Fruit fly (Drosophila melanogaster) whole organism, embryonic: ENCODE data around the gene Ent3.

Source experiments
- CG10267 ChIP-seq: fragments of 200-800 bp; sonication (Bioruptor generic); optimal IDR thresholded peaks from 2 replicates; lab custom pipeline; 2018; ENCODE audit warnings: missing biosample characterization, mild to moderate bottlenecking, missing genetic modification characterization, moderate library complexity
- CG10462 ChIP-seq: fragments of 200-800 bp; sonication (Bioruptor generic); optimal IDR thresholded peaks from 2 replicates; lab custom pipeline; 2016; ENCODE audit warnings: missing biosample characterization, missing genetic modification characterization
- CG11247 ChIP-seq: fragments of 200-800 bp; sonication (Bioruptor generic); IDR thresholded peaks from 2 replicates; pipeline ENCODE4 v1.3.6; 2022; ENCODE audit warnings: missing biosample characterization, missing genetic modification characterization
- CG12391 ChIP-seq: fragments of 200-800 bp; sonication (Bioruptor generic); optimal IDR thresholded peaks from 3 replicates; lab custom pipeline; 2018; ENCODE audit warnings: missing biosample characterization, mild to moderate bottlenecking, missing genetic modification characterization, moderate library complexity
- CG15269 ChIP-seq: fragments of 200-800 bp; sonication (Bioruptor generic); optimal IDR thresholded peaks from 2 replicates; lab custom pipeline; 2018; ENCODE audit warnings: missing biosample characterization, mild to moderate bottlenecking, missing genetic modification characterization, moderate library complexity
- CG15601 ChIP-seq: fragments of 200-800 bp; sonication (Bioruptor generic); optimal IDR thresholded peaks from 3 replicates; lab custom pipeline; 2019; ENCODE audit warnings: missing biosample characterization, mild to moderate bottlenecking, missing genetic modification characterization, moderate library complexity
- CG16813 ChIP-seq: fragments of 200-800 bp; sonication (Bioruptor generic); IDR thresholded peaks from 3 replicates; pipeline ENCODE4 v1.3.6; 2022; ENCODE audit warnings: missing biosample characterization, missing genetic modification characterization; ENCODE audit not compliant: partially characterized antibody
- CG17186 ChIP-seq: fragments of 200-800 bp; sonication (Bioruptor generic); optimal IDR thresholded peaks from 3 replicates; lab custom pipeline; 2017; ENCODE audit warnings: missing biosample characterization, missing genetic modification reagents, missing genetic modification characterization
- CG17612 ChIP-seq: fragments of 200-800 bp; sonication (Bioruptor generic); IDR thresholded peaks from 2 replicates; pipeline ENCODE4 v1.3.6; 2022; ENCODE audit warnings: missing biosample characterization, missing genetic modification characterization
- CG1792 ChIP-seq: fragments of 200-800 bp; sonication (Bioruptor generic); optimal IDR thresholded peaks from 2 replicates; lab custom pipeline; 2016; ENCODE audit warnings: missing biosample characterization, missing genetic modification characterization
- CG18619 ChIP-seq: fragments of 200-800 bp; sonication (Bioruptor generic); optimal IDR thresholded peaks from 3 replicates; lab custom pipeline; 2017; ENCODE audit warnings: missing biosample characterization, mild to moderate bottlenecking, missing genetic modification characterization
- CG2678 ChIP-seq: fragments of 200-800 bp; sonication (Bioruptor generic); optimal IDR thresholded peaks from 3 replicates; lab custom pipeline; 2019; ENCODE audit warnings: missing biosample characterization, mild to moderate bottlenecking, missing genetic modification characterization, moderate library complexity
- CG34376 ChIP-seq: fragments of 200-800 bp; sonication (Bioruptor generic); optimal IDR thresholded peaks from 2 replicates; lab custom pipeline; 2018; ENCODE audit warnings: missing biosample characterization, mild to moderate bottlenecking, missing genetic modification characterization
- CG4360 ChIP-seq: fragments of 200-800 bp; sonication (Bioruptor generic); IDR thresholded peaks from 2 replicates; pipeline ENCODE4 v1.3.6; 2022; ENCODE audit warnings: missing biosample characterization, missing genetic modification characterization
- CG6791 ChIP-seq: fragments of 200-800 bp; sonication (Bioruptor generic); IDR thresholded peaks from 3 replicates; pipeline ENCODE4 v1.3.6; 2022; ENCODE audit warnings: missing biosample characterization, missing genetic modification characterization; ENCODE audit not compliant: partially characterized antibody
- CG6813 ChIP-seq: fragments of 200-800 bp; sonication (Bioruptor generic); optimal IDR thresholded peaks from 2 replicates; lab custom pipeline; 2017; ENCODE audit warnings: missing biosample characterization, missing genetic modification characterization, mild to moderate bottlenecking, moderate library complexity, missing genetic modification reagents
- CG8281 ChIP-seq: fragments of 200-800 bp; sonication (Bioruptor generic); optimal IDR thresholded peaks from 2 replicates; lab custom pipeline; 2018; ENCODE audit warnings: missing biosample characterization, mild to moderate bottlenecking, missing genetic modification characterization, moderate library complexity
- CG9876 ChIP-seq: fragments of 200-800 bp; sonication (Bioruptor generic); optimal IDR thresholded peaks from 2 replicates; lab custom pipeline; 2016; ENCODE audit warnings: missing biosample characterization, missing genetic modification characterization
- Doc2 ChIP-seq: fragments of 200-800 bp; sonication (Bioruptor generic); IDR thresholded peaks from 2 replicates; pipeline ENCODE4 v1.3.6; 2022; ENCODE audit warnings: missing biosample characterization, missing genetic modification characterization
- Gsc ChIP-seq: fragments of 200-800 bp; sonication (Bioruptor generic); IDR thresholded peaks from 2 replicates; pipeline ENCODE4 v1.3.6; 2022; ENCODE audit warnings: missing biosample characterization, missing genetic modification characterization
- HLH3B ChIP-seq: fragments of 200-800 bp; sonication (Bioruptor generic); IDR thresholded peaks from 2 replicates; pipeline ENCODE4 v1.3.6; 2022; ENCODE audit warnings: missing biosample characterization, missing genetic modification characterization
- HLH54F ChIP-seq: fragments of 200-800 bp; sonication (Bioruptor generic); optimal IDR thresholded peaks from 3 replicates; lab custom pipeline; 2016; ENCODE audit warnings: missing biosample characterization, missing genetic modification characterization
- Hey ChIP-seq: fragments of 200-800 bp; sonication (Bioruptor generic); optimal IDR thresholded peaks from 3 replicates; lab custom pipeline; 2018; ENCODE audit warnings: missing biosample characterization, mild to moderate bottlenecking, missing genetic modification characterization
- Hr3 ChIP-seq: fragments of 200-800 bp; sonication (Bioruptor generic); optimal IDR thresholded peaks from 3 replicates; lab custom pipeline; 2016; ENCODE audit warnings: missing biosample characterization, missing genetic modification characterization
- Lpt ChIP-seq: fragments of >200 bp; optimal IDR thresholded peaks from 2 replicates; lab custom pipeline; 2018; ENCODE audit warnings: missing biosample characterization, missing genetic modification characterization
- Med ChIP-seq: fragments of 200-800 bp; sonication (Bioruptor generic); peaks from one replicate; lab custom pipeline; 2016; ENCODE audit warnings: missing biosample characterization, missing genetic modification characterization, mild to moderate bottlenecking, inconsistent platforms, moderate library complexity
- Meics ChIP-seq: fragments of 200-800 bp; sonication (Bioruptor generic); optimal IDR thresholded peaks from 2 replicates; lab custom pipeline; 2017; ENCODE audit warnings: missing biosample characterization, mild to moderate bottlenecking, missing genetic modification characterization
- Mes4 ChIP-seq: fragments of 200-800 bp; sonication (Bioruptor generic); optimal IDR thresholded peaks from 2 replicates; lab custom pipeline; 2016; ENCODE audit warnings: missing biosample characterization, missing genetic modification characterization
- PHDP ChIP-seq: fragments of 200-800 bp; sonication (Bioruptor generic); optimal IDR thresholded peaks from 3 replicates; lab custom pipeline; 2018; ENCODE audit warnings: missing biosample characterization, mild to moderate bottlenecking, missing genetic modification characterization, moderate library complexity
- Rfx ChIP-seq: fragments of 200-800 bp; sonication (Bioruptor generic); IDR thresholded peaks from 2 replicates; pipeline ENCODE4 v1.3.6; 2022; ENCODE audit warnings: missing biosample characterization, missing genetic modification characterization
- Xrp1 ChIP-seq: fragments of 200-800 bp; sonication (Bioruptor generic); IDR thresholded peaks from 2 replicates; pipeline ENCODE4 v1.3.6; 2022; ENCODE audit warnings: missing biosample characterization, missing genetic modification characterization
- al ChIP-seq: fragments of 200-800 bp; sonication (Bioruptor generic); IDR thresholded peaks from 2 replicates; pipeline ENCODE4 v1.3.6; 2022; ENCODE audit warnings: missing biosample characterization, missing genetic modification characterization
- ap ChIP-seq: fragments of 200-800 bp; sonication (Bioruptor generic); IDR thresholded peaks from 2 replicates; pipeline ENCODE4 v1.3.6; 2022; ENCODE audit warnings: missing biosample characterization, missing genetic modification characterization
- bbx ChIP-seq: fragments of 200-800 bp; sonication (Bioruptor generic); IDR thresholded peaks from 2 replicates; pipeline ENCODE4 v1.3.6; 2022; ENCODE audit warnings: missing biosample characterization, missing genetic modification characterization; ENCODE audit not compliant: partially characterized antibody
- cg ChIP-seq: fragments of 200-800 bp; sonication (Bioruptor generic); optimal IDR thresholded peaks from 3 replicates; lab custom pipeline; 2019; ENCODE audit warnings: missing biosample characterization, mild to moderate bottlenecking, missing genetic modification characterization, moderate library complexity
- chinmo ChIP-seq: fragments of 200-800 bp; sonication (Bioruptor generic); IDR thresholded peaks from 4 replicates; pipeline ENCODE4 v1.3.6; 2022; ENCODE audit warnings: missing biosample characterization, missing genetic modification characterization; ENCODE audit not compliant: partially characterized antibody
- cwo ChIP-seq: fragments of 200-800 bp; sonication (Bioruptor generic); optimal IDR thresholded peaks from 3 replicates; lab custom pipeline; 2017; ENCODE audit warnings: missing biosample characterization, missing genetic modification characterization, mild to moderate bottlenecking, moderate library complexity, missing genetic modification reagents
- eve ChIP-seq, 2 experiments: fragments of >200 bp; optimal IDR thresholded peaks; 2 replicates each; lab custom pipeline; 2017; ENCODE audit warnings: missing biosample characterization in 2 of 2, missing genetic modification characterization in 2 of 2
- gsb ChIP-seq: fragments of 200-800 bp; sonication (Bioruptor generic); IDR thresholded peaks from 2 replicates; pipeline ENCODE4 v1.3.6; 2022; ENCODE audit warnings: missing biosample characterization, missing genetic modification characterization
- inv ChIP-seq: fragments of 200-800 bp; sonication (Bioruptor generic); IDR thresholded peaks from 2 replicates; pipeline ENCODE4 v1.3.6; 2022; ENCODE audit warnings: missing biosample characterization, missing genetic modification characterization; ENCODE audit not compliant: partially characterized antibody
- knrl ChIP-seq: fragments of 200-800 bp; sonication (Bioruptor generic); IDR thresholded peaks from 3 replicates; pipeline ENCODE4 v1.3.6; 2022; ENCODE audit warnings: missing biosample characterization, missing genetic modification characterization; ENCODE audit not compliant: partially characterized antibody
- nau ChIP-seq: fragments of 200-800 bp; sonication (Bioruptor generic); optimal IDR thresholded peaks from 3 replicates; lab custom pipeline; 2017; ENCODE audit warnings: missing biosample characterization, mild to moderate bottlenecking, missing genetic modification characterization, missing genetic modification reagents
- pho ChIP-seq: fragments of 200-800 bp; sonication (Bioruptor generic); optimal IDR thresholded peaks from 2 replicates; lab custom pipeline; 2016; ENCODE audit warnings: missing biosample characterization, missing genetic modification characterization
- pnt ChIP-seq: fragments of 200-800 bp; sonication (Bioruptor generic); optimal IDR thresholded peaks from 3 replicates; lab custom pipeline; 2016; ENCODE audit warnings: missing biosample characterization, missing genetic modification characterization
- psq ChIP-seq: fragments of 200-800 bp; sonication (Bioruptor generic); optimal IDR thresholded peaks from 2 replicates; lab custom pipeline; 2017; ENCODE audit warnings: missing biosample characterization, missing genetic modification characterization
- run ChIP-seq: fragments of 200-800 bp; sonication (Bioruptor generic); optimal IDR thresholded peaks from 3 replicates; lab custom pipeline; 2018; ENCODE audit warnings: missing biosample characterization, mild to moderate bottlenecking, missing genetic modification characterization
- sens-2 ChIP-seq: fragments of 200-800 bp; sonication (Bioruptor generic); IDR thresholded peaks from 2 replicates; pipeline ENCODE4 v1.3.6; 2022; ENCODE audit warnings: missing biosample characterization, missing genetic modification characterization
- sob ChIP-seq: fragments of 200-800 bp; sonication (Bioruptor generic); IDR thresholded peaks from 2 replicates; pipeline ENCODE4 v1.3.6; 2022; ENCODE audit warnings: missing biosample characterization, missing genetic modification characterization
- sug ChIP-seq: fragments of 200-800 bp; optimal IDR thresholded peaks from 2 replicates; lab custom pipeline; 2019; ENCODE audit warnings: missing biosample characterization, mild to moderate bottlenecking, missing genetic modification characterization, moderate library complexity
- zen2 ChIP-seq: fragments of 200-800 bp; sonication (Bioruptor generic); IDR thresholded peaks from 3 replicates; pipeline ENCODE4 v1.3.6; 2022; ENCODE audit warnings: missing biosample characterization, missing genetic modification characterization; ENCODE audit not compliant: partially characterized antibody

Gene Ent3

DNA sequence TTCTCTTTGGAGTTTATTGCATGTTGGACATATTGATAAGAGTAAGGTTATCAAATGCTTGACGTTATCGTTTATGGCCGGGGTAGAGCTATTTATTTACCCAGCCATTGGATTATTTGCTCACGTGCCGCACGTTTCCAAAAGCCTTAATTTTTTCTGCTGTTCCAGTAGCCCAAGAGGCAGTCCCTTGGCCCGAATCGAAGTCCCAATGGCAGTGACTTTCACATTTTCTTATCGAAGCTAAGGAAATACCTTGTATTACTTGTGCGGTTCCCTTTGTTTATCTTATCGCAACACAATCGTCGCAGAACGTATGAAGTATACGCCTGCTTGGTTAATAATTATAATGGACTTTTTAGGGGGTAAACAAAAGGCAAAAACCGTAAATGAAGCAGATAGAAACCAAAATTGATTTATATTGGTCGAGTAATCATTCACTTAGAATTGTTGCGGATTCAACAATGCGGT lies 35.9 kb downstream of the Ent3 start, which contains the start of gene CG43894 (continued):
- TF ChIP-seq inv (GFP tag; lab: Robert Waterston, UW) (no peak), CG17612 (GFP tag; lab: Robert Waterston, UW) (no peak), knrl (no peak), CG18619 (no peak), Xrp1 (GFP tag; lab: Robert Waterston, UW) (no peak), HLH3B (no peak), CG10462 (GFP tag; lab: Kevin White, UChicago) (no peak), Mes4 (GFP tag; lab: Kevin White, UChicago) (no peak), Hr3 (GFP tag; lab: Kevin White, UChicago) (no peak), CG16813 (GFP tag; lab: Robert Waterston, UW) (no peak), nau (no peak), CG34376 (GFP tag; lab: Kevin White, UChicago) (peak; percentile 80), eve (GFP tag; optimal IDR thresholded peaks at IDR 0.05; lab: Kevin White, UChicago) (no peak), Rfx (GFP tag; lab: Robert Waterston, UW) (no peak), CG6813 (peak; percentile 1), chinmo (GFP tag; lab: Robert Waterston, UW) (0 out of 4 replicates have a peak, but pooled peaks have one; percentile 63), run (peak; percentile 13), Hey (tag; lab: Kevin White, UChicago) (peak; percentile 51), zen2 (no peak), CG12391 (tag; lab: Kevin White, UChicago) (no peak), sob (GFP tag; lab: Robert Waterston, UW) (no peak), CG8281 (tag; lab: Kevin White, UChicago) (peak; percentile 41), sug (tag; lab: Kevin White, UChicago) (peak; percentile 95), Meics (GFP tag; lab: Kevin White, UChicago) (no peak), PHDP (tag; lab: Kevin White, UChicago) (peak; percentile 44), CG10267 (tag; lab: Kevin White, UChicago) (no peak)

DNA sequence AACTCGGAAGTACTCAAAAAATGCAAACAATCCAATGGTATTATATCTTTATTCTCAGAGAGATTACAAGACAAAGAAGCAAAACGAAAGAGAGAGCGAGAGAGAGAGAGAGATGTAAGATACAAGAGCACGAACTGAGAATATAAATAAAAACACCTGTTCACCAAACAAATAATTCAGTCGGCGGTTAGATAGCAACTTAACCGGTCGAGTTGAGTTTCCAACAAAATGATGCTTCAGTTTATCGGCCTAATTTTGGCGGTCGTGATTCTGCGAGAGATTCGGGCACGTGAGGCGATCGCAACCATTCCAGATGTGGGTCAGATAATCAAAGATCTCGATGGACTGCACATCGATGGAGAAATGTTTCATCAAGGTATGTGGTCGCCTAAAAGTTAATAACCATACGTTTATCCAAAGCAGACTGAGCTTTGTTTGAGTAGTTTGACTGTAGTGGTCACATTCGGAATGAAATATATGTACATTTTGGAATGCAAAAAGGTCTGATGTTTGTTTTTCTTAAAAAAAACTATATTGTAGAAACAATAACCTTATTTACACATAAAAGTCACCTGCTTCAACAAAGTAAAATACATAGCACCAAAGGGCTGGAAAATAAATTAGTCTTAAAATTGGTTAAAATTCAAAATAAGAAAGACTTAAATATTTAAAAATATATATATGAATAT lies 39.2 kb downstream of the Ent3 start, which contains the start of gene CG14118:
TSS of gene CG14118 (plus strand) at position 174 of the 689 bp plus-strand sequence.
- peak; percentile 26 for TF ChIP-seq pho
- peak; percentile 45 for TF ChIP-seq CG2678
- TF ChIP-seq sens-2, result no peak
- TF ChIP-seq al (GFP tag; lab: Robert Waterston, UW), result no peak
- TF ChIP-seq CG1792, result no peak
- 0 out of 2 replicates have a peak, but pooled peaks have one; percentile 24 for TF ChIP-seq CG11247 (GFP tag; lab: Robert Waterston, UW)
- TF ChIP-seq cg (GFP tag; lab: Kevin White, UChicago), result peak; percentile 23
- TF ChIP-seq HLH54F, result no peak
- TF ChIP-seq Med (GFP tag; lab: Kevin White, UChicago), result peak; percentile 68
- TF ChIP-seq CG17186 (GFP tag; lab: Kevin White, UChicago), result no peak
- TF ChIP-seq CG4360 (GFP tag; lab: Robert Waterston, UW), result no peak
- TF ChIP-seq Rfx (GFP tag; lab: Robert Waterston, UW), result peak; percentile 37
- no peak for TF ChIP-seq ap
- TF ChIP-seq cwo (GFP tag; lab: Kevin White, UChicago), result peak; percentile 55
- no peak for TF ChIP-seq Lpt (GFP tag; lab: Kevin White, UChicago)
- no peak for TF ChIP-seq pnt
- TF ChIP-seq CG6791 (GFP tag; lab: Robert Waterston, UW), result no peak
- no peak for TF ChIP-seq gsb (GFP tag; lab: Robert Waterston, UW)
- peak; percentile 46 for TF ChIP-seq CG15601 (tag; lab: Kevin White, UChicago)
- no peak for TF ChIP-seq Gsc (GFP tag; lab: Robert Waterston, UW)
- TF ChIP-seq bbx (GFP tag; lab: Robert Waterston, UW), result no peak
- TF ChIP-seq psq, result no peak
- TF ChIP-seq CG15269 (tag; lab: Kevin White, UChicago), result peak; percentile 30
- TF ChIP-seq Doc2 (GFP tag; lab: Robert Waterston, UW), result no peak
- no peak for TF ChIP-seq CG9876 (GFP tag; lab: Kevin White, UChicago)
